Fruit fly (Drosophila melanogaster) whole organism, wandering third instar larva: Measurements from ENCODE around the gene Atxn7.

Experiments
- Abd-B ChIP-seq: fragments of >200 bp; optimal IDR thresholded peaks from 2 replicates; lab custom pipeline; 2017; ENCODE audit warnings: missing biosample characterization, missing genetic modification characterization
- CG32264 ChIP-seq: fragments of 200-800 bp; sonication (Bioruptor generic); optimal IDR thresholded peaks from 2 replicates; lab custom pipeline; 2016; ENCODE audit warnings: missing biosample characterization, missing genetic modification characterization
- CrebA ChIP-seq: fragments of 200-800 bp; sonication (Bioruptor generic); optimal IDR thresholded peaks from 2 replicates; lab custom pipeline; 2016; ENCODE audit warnings: missing biosample characterization, mild to moderate bottlenecking, missing genetic modification characterization, borderline replicate concordance
- Dif ChIP-seq: fragments of 200-275, 200-300 bp; sonication (Bioruptor generic); optimal IDR thresholded peaks from 2 replicates; lab custom pipeline; 2018; ENCODE audit warnings: missing biosample characterization, missing genetic modification characterization; ENCODE audit not compliant: partially characterized antibody
- GATAd ChIP-seq: sonication (Bioruptor generic); optimal IDR thresholded peaks from 2 replicates; lab custom pipeline; 2016; ENCODE audit warnings: missing biosample characterization, missing genetic modification characterization
- HLH106 ChIP-seq: fragments of 200-800 bp; optimal IDR thresholded peaks from 3 replicates; lab custom pipeline; 2019; ENCODE audit warnings: missing biosample characterization, mild to moderate bottlenecking, missing genetic modification characterization, moderate library complexity
- Hnf4 ChIP-seq: fragments of 200-800 bp; sonication (Bioruptor generic); optimal IDR thresholded peaks from 2 replicates; lab custom pipeline; 2016; ENCODE audit warnings: missing biosample characterization, mild to moderate bottlenecking, missing genetic modification characterization
- Hr78 ChIP-seq: fragments of >200 bp; optimal IDR thresholded peaks from 2 replicates; lab custom pipeline; 2017; ENCODE audit warnings: missing biosample characterization, missing genetic modification characterization
- Hr83 ChIP-seq: fragments of 200-300 bp; sonication (Bioruptor generic); optimal IDR thresholded peaks from 2 replicates; lab custom pipeline; 2016; ENCODE audit warnings: missing biosample characterization, mild to moderate bottlenecking, missing genetic modification characterization, moderate library complexity; ENCODE audit not compliant: poor library complexity, severe bottlenecking
- Jra ChIP-seq: sonication (Bioruptor generic); optimal IDR thresholded peaks from 2 replicates; lab custom pipeline; 2016; ENCODE audit warnings: missing biosample characterization, missing genetic modification characterization
- Mio ChIP-seq: sonication (Bioruptor generic); optimal IDR thresholded peaks from 2 replicates; lab custom pipeline; 2016; ENCODE audit warnings: missing biosample characterization, missing genetic modification characterization
- Myc ChIP-seq: fragments of >200 bp; optimal IDR thresholded peaks from 2 replicates; lab custom pipeline; 2017
- N ChIP-seq: fragments of >200 bp; optimal IDR thresholded peaks from 2 replicates; lab custom pipeline; 2018; ENCODE audit warnings: missing biosample characterization, missing external identifiers, missing genetic modification characterization
- OdsH ChIP-seq: fragments of 200-800 bp; sonication (Bioruptor generic); optimal IDR thresholded peaks from 2 replicates; lab custom pipeline; 2016; ENCODE audit warnings: missing biosample characterization, mild to moderate bottlenecking, missing genetic modification characterization
- Rel ChIP-seq, 2 experiments: fragments of 200-800 bp; sonication (Bioruptor generic) in 1 of 2; optimal IDR thresholded peaks; 2 replicates in 1 of 2; 3 replicates in 1 of 2; lab custom pipeline; 2016 to 2019; ENCODE audit warnings: mild to moderate bottlenecking in 2 of 2, missing biosample characterization in 2 of 2, missing genetic modification characterization in 2 of 2, moderate library complexity in 1 of 2
- Sp1 ChIP-seq: fragments of 200-800 bp; sonication (Bioruptor generic); optimal IDR thresholded peaks from 3 replicates; lab custom pipeline; 2019; ENCODE audit warnings: missing biosample characterization, mild to moderate bottlenecking, missing genetic modification characterization, moderate library complexity
- Vsx2 ChIP-seq: fragments of 200-300, 225-300 bp; sonication (Bioruptor generic); optimal IDR thresholded peaks from 2 replicates; lab custom pipeline; 2018; ENCODE audit warnings: missing biosample characterization, missing genetic modification characterization; ENCODE audit not compliant: partially characterized antibody
- br ChIP-seq: fragments of 200-800 bp; sonication (Bioruptor generic); optimal IDR thresholded peaks from 2 replicates; lab custom pipeline; 2016; ENCODE audit warnings: missing biosample characterization, missing genetic modification characterization
- brk ChIP-seq: fragments of 200-800 bp; sonication (Bioruptor generic); optimal IDR thresholded peaks from 2 replicates; lab custom pipeline; 2016; ENCODE audit warnings: missing biosample characterization, mild to moderate bottlenecking, missing genetic modification characterization
- dl ChIP-seq, 2 experiments: fragments of 175-275, 200-275 bp in 1 of 2; fragments of 200-275 bp in 1 of 2; sonication (Bioruptor generic); optimal IDR thresholded peaks; lab custom pipeline; 2018; ENCODE audit warnings: mild to moderate bottlenecking in 2 of 2, missing biosample characterization in 2 of 2, missing genetic modification characterization in 2 of 2, moderate library complexity in 2 of 2; ENCODE audit not compliant: partially characterized antibody in 2 of 2, insufficient read depth in 1 of 2
- dmrt93B ChIP-seq: fragments of 200-800 bp; sonication (Bioruptor generic); optimal IDR thresholded peaks from 2 replicates; lab custom pipeline; 2018; ENCODE audit warnings: missing biosample characterization, mild to moderate bottlenecking, missing genetic modification characterization
- dsf ChIP-seq: sonication (Bioruptor generic); optimal IDR thresholded peaks from 2 replicates; lab custom pipeline; 2016; ENCODE audit warnings: missing biosample characterization, missing genetic modification characterization, borderline replicate concordance
- ey ChIP-seq: fragments of 200-800 bp; sonication (Bioruptor generic); optimal IDR thresholded peaks from 2 replicates; lab custom pipeline; 2016; ENCODE audit warnings: missing biosample characterization, missing genetic modification characterization
- foxo ChIP-seq, 2 experiments: fragments of 200-800 bp; sonication (Bioruptor generic); optimal IDR thresholded peaks; 2 replicates in 1 of 2; 3 replicates in 1 of 2; lab custom pipeline; 2016 to 2017; ENCODE audit warnings: missing biosample characterization in 2 of 2, missing genetic modification characterization in 2 of 2
- fru ChIP-seq: fragments of 200-800 bp; sonication (Bioruptor generic); optimal IDR thresholded peaks from 3 replicates; lab custom pipeline; 2016; ENCODE audit warnings: missing biosample characterization, mild to moderate bottlenecking, missing genetic modification characterization
- h ChIP-seq: fragments of 200-800 bp; sonication (Bioruptor generic); optimal IDR thresholded peaks from 3 replicates; lab custom pipeline; 2016; ENCODE audit warnings: missing biosample characterization, mild to moderate bottlenecking, missing genetic modification characterization
- jim ChIP-seq: fragments of 175-275, 200-325 bp; sonication (Bioruptor generic); optimal IDR thresholded peaks from 2 replicates; lab custom pipeline; 2016; ENCODE audit warnings: missing biosample characterization, mild to moderate bottlenecking, missing genetic modification characterization
- lola ChIP-seq: fragments of >200 bp; optimal IDR thresholded peaks from 2 replicates; lab custom pipeline; 2017; ENCODE audit warnings: missing biosample characterization, missing genetic modification characterization
- psq ChIP-seq: fragments of 200-800 bp; sonication (Bioruptor generic); optimal IDR thresholded peaks from 3 replicates; lab custom pipeline; 2017; ENCODE audit warnings: missing biosample characterization, mild to moderate bottlenecking, missing genetic modification characterization, moderate library complexity
- rgr ChIP-seq: fragments of 200-800 bp; sonication (Bioruptor generic); optimal IDR thresholded peaks from 3 replicates; lab custom pipeline; 2016; ENCODE audit warnings: missing biosample characterization, mild to moderate bottlenecking, missing genetic modification characterization
- sage ChIP-seq: fragments of 200-800 bp; sonication (Bioruptor generic); optimal IDR thresholded peaks from 2 replicates; lab custom pipeline; 2016; ENCODE audit warnings: missing biosample characterization, mild to moderate bottlenecking, missing genetic modification characterization
- sv ChIP-seq: fragments of 200-800 bp; sonication (Bioruptor generic); optimal IDR thresholded peaks from 3 replicates; lab custom pipeline; 2016; ENCODE audit warnings: missing biosample characterization, missing genetic modification characterization
- tai ChIP-seq: sonication (Bioruptor generic); optimal IDR thresholded peaks from 2 replicates; lab custom pipeline; 2016; ENCODE audit warnings: missing biosample characterization, missing genetic modification characterization
- usp ChIP-seq: fragments of >200 bp; optimal IDR thresholded peaks from 2 replicates; lab custom pipeline; 2017; ENCODE audit warnings: missing biosample characterization, missing genetic modification characterization
- woc ChIP-seq: sonication (Bioruptor generic); optimal IDR thresholded peaks from 2 replicates; lab custom pipeline; 2016; ENCODE audit warnings: missing biosample characterization, mild to moderate bottlenecking, missing genetic modification characterization

Atxn7 gene

dm6 chr2L:2417865-2418264 is 42.2 kb downstream of the Atxn7 start, which contains the start of gene CG34448:
TSS of gene CG34448 (minus strand) at chr2L:2417965.
- TF ChIP-seq fru (GFP tag; lab: Kevin White, UChicago) (no peak), dsf (GFP tag; lab: Kevin White, UChicago) (no peak)

DNA sequence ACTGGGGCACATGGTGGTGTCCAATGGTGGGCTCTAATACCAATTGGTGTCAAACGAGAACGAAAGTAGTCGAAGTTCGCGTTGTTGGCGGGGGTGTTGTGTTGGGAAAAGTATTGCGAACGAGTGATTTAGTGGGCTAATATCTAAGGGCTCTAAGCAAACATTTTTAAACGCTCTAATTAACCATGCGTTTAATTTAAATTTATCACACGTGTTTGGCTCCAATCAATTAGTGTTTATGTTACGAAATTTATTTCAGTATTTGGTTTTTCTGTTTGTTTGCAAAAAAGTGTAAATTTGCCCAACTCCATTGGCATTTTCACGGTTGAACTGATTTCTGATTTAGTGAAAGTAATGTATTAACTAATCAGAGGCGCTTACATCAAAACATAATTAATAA is 44.3 kb downstream of the Atxn7 start, which contains the start of gene CG34447:
CG34447 (minus strand) TSS at position 101 of the 400 bp plus-strand sequence.
- TF ChIP-seq Vsx2 (no peak), dsf (GFP tag; lab: Kevin White, UChicago) (no peak), Jra (GFP tag; lab: Kevin White, UChicago) (no peak)

DNA sequence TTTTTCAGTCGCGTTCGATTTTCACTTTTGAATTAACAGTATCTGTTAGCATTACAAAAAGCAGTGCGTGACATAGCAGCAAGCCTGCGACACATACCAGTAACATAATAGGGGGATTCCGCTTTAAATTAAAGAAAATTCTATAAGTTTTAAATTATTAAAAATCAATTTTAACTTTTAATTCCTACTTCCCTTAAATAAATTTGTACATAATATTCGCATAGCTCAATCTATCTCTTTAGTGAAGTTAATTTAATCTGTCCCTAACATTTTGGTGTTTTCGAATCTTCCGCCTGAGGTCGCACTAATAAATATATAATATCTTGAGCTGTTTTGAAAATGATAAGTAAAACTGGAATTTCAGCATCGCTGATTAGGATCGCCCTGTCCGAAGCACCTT is 44.8 kb downstream of the Atxn7 start, which contains the start of gene CG9886:
CG9886 (plus strand) TSS at position 341 of the 400 bp plus-strand sequence.
- no peak for TF ChIP-seq Myc (lab: Kevin White, UChicago)
- no peak for TF ChIP-seq jim
- TF ChIP-seq psq (GFP tag; lab: Kevin White, UChicago), result peak; percentile 25
- TF ChIP-seq rgr, result peak; percentile 39
- TF ChIP-seq br (GFP tag; lab: Kevin White, UChicago), result no peak
- no peak for TF ChIP-seq Hr78 (GFP tag; lab: Kevin White, UChicago)
- TF ChIP-seq woc (GFP tag; lab: Kevin White, UChicago), result peak; percentile 12
- TF ChIP-seq lola (GFP tag; lab: Kevin White, UChicago), result no peak
- TF ChIP-seq HLH106 (tag; lab: Kevin White, UChicago), result peak; percentile 68
- TF ChIP-seq h (GFP tag; lab: Kevin White, UChicago), result peak; percentile 52
- TF ChIP-seq Hnf4, result peak; percentile 32
- TF ChIP-seq Rel (GFP tag; optimal IDR thresholded peaks at IDR 0.05; lab: Kevin White, UChicago), result no peak
- no peak for TF ChIP-seq Rel (tag; optimal IDR thresholded peaks at IDR 0.05; lab: Kevin White, UChicago)
- TF ChIP-seq Mio (GFP tag; lab: Kevin White, UChicago), result no peak
- TF ChIP-seq foxo (GFP tag; optimal IDR thresholded peaks at IDR 0.05; lab: Kevin White, UChicago), result peak in 1 of 2 experiments; percentile 53
- no peak for TF ChIP-seq Vsx2
- TF ChIP-seq sv (GFP tag; lab: Kevin White, UChicago), result peak; percentile 63
- peak; percentile 53 for TF ChIP-seq fru (GFP tag; lab: Kevin White, UChicago)
- TF ChIP-seq dsf (GFP tag; lab: Kevin White, UChicago), result no peak
- no peak for TF ChIP-seq tai (GFP tag; lab: Kevin White, UChicago)
- no peak for TF ChIP-seq Hr83 (GFP tag; lab: Kevin White, UChicago)
- TF ChIP-seq N (GFP tag; lab: Kevin White, UChicago), result no peak
- TF ChIP-seq sage (GFP tag; lab: Kevin White, UChicago), result peak; percentile 28
- TF ChIP-seq Abd-B (GFP tag; lab: Kevin White, UChicago), result no peak
- TF ChIP-seq Dif (GFP tag; lab: Kevin White, UChicago), result peak; percentile 65
- TF ChIP-seq CrebA (GFP tag; lab: Kevin White, UChicago), result no peak
- TF ChIP-seq dl (GFP tag; optimal IDR thresholded peaks at IDR 0.05; lab: Kevin White, UChicago; ENCODE audit: insufficient read depth in 1 of 2, partially characterized antibody in 2 of 2), result no peak
- no peak for TF ChIP-seq usp (GFP tag; lab: Kevin White, UChicago)
- peak; percentile 64 for TF ChIP-seq brk (GFP tag; lab: Kevin White, UChicago)
- TF ChIP-seq Sp1 (GFP tag; lab: Kevin White, UChicago), result no peak
- TF ChIP-seq dmrt93B (GFP tag; lab: Kevin White, UChicago), result no peak
- TF ChIP-seq CG32264 (GFP tag; lab: Kevin White, UChicago), result no peak
- TF ChIP-seq OdsH (GFP tag; lab: Kevin White, UChicago), result peak; percentile 21
- peak; percentile 25 for TF ChIP-seq ey (GFP tag; lab: Kevin White, UChicago)
- no peak for TF ChIP-seq GATAd (GFP tag; lab: Kevin White, UChicago)
- peak; percentile 2 for TF ChIP-seq Jra (GFP tag; lab: Kevin White, UChicago)
- TF ChIP-seq, all 38 proteins: peak for 15
